Fruit fly (Drosophila melanogaster) Kc167 (cell line): ENCODE data around the gene Vps26.

ENCODE experiments used
- Myc ChIP-seq: fragments of >200 bp; optimal IDR thresholded peaks from 2 replicates; lab custom pipeline; 2017; ENCODE audit warnings: missing external identifiers
- insv ChIP-seq: fragments of >200 bp; optimal IDR thresholded peaks from 3 replicates; lab custom pipeline; 2018; ENCODE audit warnings: missing external identifiers
- psq ChIP-seq: fragments of >200 bp; optimal IDR thresholded peaks from 2 replicates; lab custom pipeline; 2017; ENCODE audit warnings: missing external identifiers

DNA sequence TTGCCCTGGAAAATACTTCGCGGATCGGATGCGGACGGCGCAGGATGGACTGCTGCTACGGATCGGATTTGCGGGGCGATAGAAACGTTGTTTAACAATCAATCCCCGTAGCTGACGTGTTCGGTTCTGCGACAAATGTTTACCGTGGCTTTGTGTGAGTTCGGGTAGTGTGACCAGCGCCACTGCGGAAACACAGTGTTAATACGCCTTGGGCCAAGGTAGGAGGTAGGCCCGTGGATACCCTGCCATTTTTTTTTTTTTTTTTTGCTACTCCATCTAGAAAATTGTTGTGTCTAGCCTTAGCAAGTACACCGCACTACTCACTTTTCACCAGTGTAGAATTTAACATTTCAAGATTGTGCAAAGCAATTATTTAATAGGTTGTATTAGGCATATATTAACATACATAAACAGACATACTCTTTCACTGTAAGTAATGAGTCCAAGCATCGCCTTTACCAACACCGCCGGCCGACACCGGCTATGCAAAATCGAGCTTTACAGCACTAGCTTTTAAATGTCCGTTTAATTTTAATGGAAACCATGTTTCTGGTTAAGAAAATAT, 12.0 kb upstream of the Vps26 start, which contains the start of gene deltaCOP:
- TF ChIP-seq psq (lab: Kevin White, UChicago) (no peak), Myc (lab: Kevin White, UChicago) (no peak), insv (lab: Kevin White, UChicago) (no peak)
